Worm (Caenorhabditis elegans) whole organism, late embryonic: ENCODE data around the gene K10B2.4.

Source experiments
- C38D4.7 ChIP-seq: fragments of 200-800 bp; sonication (Bioruptor generic); optimal IDR thresholded peaks from 2 replicates; lab custom pipeline; 2018; ENCODE audit warnings: mild to moderate bottlenecking, missing genetic modification characterization, moderate library complexity, missing compliant biosample characterization
- F13H6.1 ChIP-seq: sonication (generic microtip); optimal IDR thresholded peaks from 2 replicates; lab custom pipeline; 2016; ENCODE audit warnings: missing genetic modification characterization, missing compliant biosample characterization
- K09A11.1 ChIP-seq: sonication (generic microtip); optimal IDR thresholded peaks from 2 replicates; lab custom pipeline; 2017; ENCODE audit warnings: antibody characterized with exemption, mild to moderate bottlenecking, missing genetic modification characterization, missing compliant biosample characterization; ENCODE audit not compliant: insufficient read depth
- T23F11.4 ChIP-seq: fragments of 200-800 bp; sonication (Bioruptor generic); optimal IDR thresholded peaks from 2 replicates; lab custom pipeline; 2018; ENCODE audit warnings: mild to moderate bottlenecking, missing genetic modification characterization, missing compliant biosample characterization
- ahr-1 ChIP-seq: sonication (generic microtip); optimal IDR thresholded peaks from 2 replicates; lab custom pipeline; 2016; ENCODE audit warnings: missing genetic modification characterization, missing compliant biosample characterization
- ceh-14 ChIP-seq: sonication (generic microtip); optimal IDR thresholded peaks from 2 replicates; lab custom pipeline; 2016; ENCODE audit warnings: missing genotype, missing genetic modification characterization, missing compliant biosample characterization
- ceh-18 ChIP-seq: sonication (generic microtip); optimal IDR thresholded peaks from 2 replicates; lab custom pipeline; 2016; ENCODE audit warnings: missing genetic modification characterization, missing compliant biosample characterization
- ceh-30 ChIP-seq: fragments of 150-350 bp; optimal IDR thresholded peaks from 2 replicates; lab custom pipeline; 2014; ENCODE audit warnings: missing biosample characterization, missing genetic modification characterization
- ceh-31 ChIP-seq: sonication (generic microtip); optimal IDR thresholded peaks from 2 replicates; lab custom pipeline; 2016; ENCODE audit warnings: missing genetic modification characterization, missing compliant biosample characterization
- ceh-34 ChIP-seq: sonication (generic microtip); optimal IDR thresholded peaks from 2 replicates; lab custom pipeline; 2016; ENCODE audit warnings: mild to moderate bottlenecking, missing genetic modification characterization, missing compliant biosample characterization
- ceh-48 ChIP-seq: sonication (generic microtip); optimal IDR thresholded peaks from 2 replicates; lab custom pipeline; 2016; ENCODE audit warnings: missing genetic modification characterization, inconsistent platforms, missing compliant biosample characterization
- ceh-6 ChIP-seq: fragments of 200-800 bp; sonication (Bioruptor generic); optimal IDR thresholded peaks from 2 replicates; lab custom pipeline; 2018; ENCODE audit warnings: mild to moderate bottlenecking, missing genetic modification characterization, missing compliant biosample characterization
- ceh-9 ChIP-seq: sonication (generic microtip); optimal IDR thresholded peaks from 2 replicates; lab custom pipeline; 2016; ENCODE audit warnings: mild to moderate bottlenecking, missing genetic modification characterization, inconsistent platforms, missing compliant biosample characterization
- dmd-4 ChIP-seq: sonication (generic microtip); optimal IDR thresholded peaks from 2 replicates; lab custom pipeline; 2016; ENCODE audit warnings: borderline replicate concordance, missing genetic modification characterization, missing compliant biosample characterization
- dve-1 ChIP-seq: sonication (generic microtip); optimal IDR thresholded peaks from 2 replicates; lab custom pipeline; 2017; ENCODE audit warnings: antibody characterized with exemption, mild to moderate bottlenecking, missing genetic modification characterization, missing compliant biosample characterization
- elt-2 ChIP-seq: sonication (generic microtip); optimal IDR thresholded peaks from 2 replicates; lab custom pipeline; 2016; ENCODE audit warnings: missing genetic modification reagents, missing genetic modification characterization, missing compliant biosample characterization
- ets-4 ChIP-seq: sonication (generic microtip); optimal IDR thresholded peaks from 2 replicates; lab custom pipeline; 2016; ENCODE audit warnings: missing genetic modification characterization, missing compliant biosample characterization
- eyg-1 ChIP-seq: sonication (generic microtip); optimal IDR thresholded peaks from 2 replicates; lab custom pipeline; 2016; ENCODE audit warnings: missing genotype, missing genetic modification characterization, missing compliant biosample characterization
- fkh-10 ChIP-seq: fragments of 150-350 bp; optimal IDR thresholded peaks from 2 replicates; lab custom pipeline; 2014; ENCODE audit warnings: missing biosample characterization, missing genetic modification reagents, missing genetic modification characterization
- fkh-6 ChIP-seq: sonication (generic microtip); optimal IDR thresholded peaks from 2 replicates; lab custom pipeline; 2016; ENCODE audit warnings: missing genetic modification characterization, missing compliant biosample characterization
- hlh-13 ChIP-seq: fragments of 200-800 bp; sonication (Bioruptor generic); optimal IDR thresholded peaks from 2 replicates; lab custom pipeline; 2018; ENCODE audit warnings: mild to moderate bottlenecking, missing genetic modification characterization, missing compliant biosample characterization
- hlh-30 ChIP-seq: sonication (generic microtip); optimal IDR thresholded peaks from 2 replicates; lab custom pipeline; 2017; ENCODE audit warnings: antibody characterized with exemption, missing genetic modification characterization, missing compliant biosample characterization; ENCODE audit not compliant: insufficient read depth
- hlh-8 ChIP-seq: sonication (generic microtip); optimal IDR thresholded peaks from 2 replicates; lab custom pipeline; 2016; ENCODE audit warnings: missing genotype, missing genetic modification characterization, missing compliant biosample characterization
- lin-11 ChIP-seq: fragments of 200-800 bp; sonication (Bioruptor generic); optimal IDR thresholded peaks from 2 replicates; lab custom pipeline; 2018; ENCODE audit warnings: mild to moderate bottlenecking, missing genetic modification characterization, missing compliant biosample characterization
- nfya-1 ChIP-seq: sonication (generic microtip); optimal IDR thresholded peaks from 2 replicates; lab custom pipeline; 2017; ENCODE audit warnings: missing genetic modification characterization, mild to moderate bottlenecking, missing compliant biosample characterization, antibody characterized with exemption, moderate library complexity
- odd-2 ChIP-seq: sonication (generic microtip); optimal IDR thresholded peaks from 2 replicates; lab custom pipeline; 2017; ENCODE audit warnings: antibody characterized with exemption, mild to moderate bottlenecking, missing genetic modification characterization, missing compliant biosample characterization
- pat-9 ChIP-seq: fragments of 200-800 bp; sonication (Bioruptor generic); optimal IDR thresholded peaks from 2 replicates; lab custom pipeline; 2018; ENCODE audit warnings: mild to moderate bottlenecking, missing genetic modification characterization, moderate library complexity, missing compliant biosample characterization
- pax-1 ChIP-seq: fragments of 150-350 bp; optimal IDR thresholded peaks from 2 replicates; lab custom pipeline; 2014; ENCODE audit warnings: missing biosample characterization, missing genetic modification characterization
- pha-4 ChIP-seq: fragments of 150-350 bp; optimal IDR thresholded peaks from 2 replicates; lab custom pipeline; 2018; ENCODE audit warnings: missing biosample characterization, missing genetic modification reagents, missing genetic modification characterization
- ref-2 ChIP-seq: sonication (generic microtip); optimal IDR thresholded peaks from 2 replicates; lab custom pipeline; 2016; ENCODE audit warnings: missing genetic modification characterization, missing compliant biosample characterization
- sox-2 ChIP-seq: fragments of 200-800 bp; sonication (Bioruptor generic); IDR thresholded peaks from 2 replicates; pipeline ENCODE4 v1.3.6; 2022; ENCODE audit warnings: missing genetic modification reagents, missing genetic modification characterization, missing compliant biosample characterization
- sox-4 ChIP-seq: sonication (generic microtip); optimal IDR thresholded peaks from 2 replicates; lab custom pipeline; 2017; ENCODE audit warnings: mild to moderate bottlenecking, missing genetic modification characterization, inconsistent platforms, missing compliant biosample characterization
- syd-9 ChIP-seq: sonication (generic microtip); optimal IDR thresholded peaks from 2 replicates; lab custom pipeline; 2016; ENCODE audit warnings: mild to moderate bottlenecking, missing genetic modification characterization, moderate library complexity, missing compliant biosample characterization
- tbx-2 ChIP-seq: sonication (generic microtip); optimal IDR thresholded peaks from 2 replicates; lab custom pipeline; 2016; ENCODE audit warnings: missing genetic modification characterization, missing compliant biosample characterization
- tbx-7 ChIP-seq: sonication (generic microtip); optimal IDR thresholded peaks from 2 replicates; lab custom pipeline; 2016; ENCODE audit warnings: missing genotype, missing genetic modification characterization, missing compliant biosample characterization
- ttx-3 ChIP-seq: sonication (generic microtip); optimal IDR thresholded peaks from 2 replicates; lab custom pipeline; 2016; ENCODE audit warnings: missing genetic modification reagents, missing genetic modification characterization, missing compliant biosample characterization
- unc-3 ChIP-seq, 2 experiments: fragments of 200-800 bp in 1 of 2; sonication (Bioruptor generic) in 1 of 2; sonication (generic microtip) in 1 of 2; conservative IDR thresholded peaks in 1 of 2; optimal IDR thresholded peaks in 1 of 2; 2 replicates each; pipeline versions ENCODE4 v1.3.6 to Lab custom; 2016 to 2022; ENCODE audit warnings: missing compliant biosample characterization in 2 of 2, missing genetic modification characterization in 2 of 2, missing genetic modification reagents in 1 of 2
- unc-55 ChIP-seq: sonication (generic microtip); optimal IDR thresholded peaks from 2 replicates; lab custom pipeline; 2017; ENCODE audit warnings: missing biosample characterization, missing genetic modification reagents, missing genetic modification characterization
- unc-86 ChIP-seq: sonication (generic microtip); optimal IDR thresholded peaks from 2 replicates; lab custom pipeline; 2016; ENCODE audit warnings: missing genetic modification characterization, missing compliant biosample characterization
- zip-5 ChIP-seq: sonication (generic microtip); optimal IDR thresholded peaks from 2 replicates; lab custom pipeline; 2016; ENCODE audit warnings: missing genetic modification characterization, missing compliant biosample characterization

K10B2.4 gene

DNA sequence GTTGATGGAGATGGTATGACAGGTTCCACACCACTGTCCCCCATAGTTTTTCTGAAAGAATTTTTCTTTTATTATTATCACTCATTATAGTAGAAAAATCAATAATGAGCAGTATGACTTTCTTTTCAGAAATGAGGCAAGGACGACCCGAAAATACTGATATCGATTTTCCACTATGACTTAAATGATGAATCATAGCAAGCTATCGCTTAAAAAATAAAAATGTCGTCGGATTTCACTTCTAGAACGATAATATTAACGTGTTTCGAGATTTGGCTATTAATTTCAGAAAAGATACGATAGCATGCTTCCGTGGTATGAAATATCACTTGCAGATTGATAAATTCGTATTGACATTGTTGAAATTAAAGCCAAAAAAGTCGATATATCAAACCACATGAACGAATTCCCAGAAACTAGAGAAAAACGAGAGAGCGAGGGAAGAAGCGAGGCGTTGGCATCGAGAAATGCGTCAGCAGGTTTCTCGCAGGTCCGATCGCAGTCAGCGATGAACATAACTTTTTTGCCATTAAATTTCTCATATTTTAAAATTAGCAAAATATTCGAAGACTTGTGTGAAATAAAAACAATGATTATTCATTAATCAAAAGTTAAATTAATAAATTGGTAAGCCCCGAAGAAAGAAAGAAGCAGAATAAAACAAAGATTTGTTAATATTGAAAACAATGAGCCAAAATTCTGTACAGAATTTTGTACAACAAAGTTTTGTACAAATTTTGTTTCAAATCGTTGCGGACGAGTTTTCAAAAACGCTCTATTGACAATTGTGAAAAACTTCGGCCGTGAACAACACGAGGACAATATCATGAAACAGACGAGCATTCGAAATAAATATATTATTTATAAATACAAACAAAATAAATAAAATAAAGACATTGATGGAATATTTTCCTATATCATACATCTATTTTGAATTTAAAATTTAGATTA lies 5.1 kb downstream of the K10B2.4 start, which contains the start of gene C32D5.11:
C32D5.11 (minus strand) TSS at position 51 of the 951 bp plus-strand sequence.
- TF ChIP-seq hlh-30 (tag; lab: Kevin White, UChicago): peak; percentile 38
- TF ChIP-seq elt-2 (tag; lab: Kevin White, UChicago): peak; percentile 20
- no peak for TF ChIP-seq lin-11
- TF ChIP-seq unc-3 (GFP tag; conservative IDR thresholded peaks at IDR 0.05; lab: Robert Waterston, UW): 0 out of 2 replicates have a peak, but pooled peaks have one; percentile 13
- no peak for TF ChIP-seq unc-3 (tag; optimal IDR thresholded peaks at IDR 0.05; lab: Kevin White, UChicago)
- peak; percentile 47 for TF ChIP-seq nfya-1 (tag; lab: Kevin White, UChicago)
- TF ChIP-seq ceh-18: peak; percentile 42
- no peak for TF ChIP-seq C38D4.7 (GFP tag; lab: Kevin White, UChicago)
- peak; percentile 25 for TF ChIP-seq ceh-31 (tag; lab: Kevin White, UChicago)
- TF ChIP-seq sox-2 (GFP tag; lab: Robert Waterston, UW): no peak
- no peak for TF ChIP-seq pat-9 (tag; lab: Kevin White, UChicago)
- no peak for TF ChIP-seq unc-55 (GFP tag; lab: Kevin White, UChicago)
- no peak for TF ChIP-seq ceh-9
- TF ChIP-seq ceh-48 (tag; lab: Kevin White, UChicago): peak; percentile 23
- TF ChIP-seq ceh-34 (tag; lab: Kevin White, UChicago): peak; percentile 32
- TF ChIP-seq pha-4: no peak
- no peak for TF ChIP-seq dve-1 (tag; lab: Kevin White, UChicago)
- TF ChIP-seq pax-1: peak; percentile 55
- TF ChIP-seq tbx-2 (tag; lab: Kevin White, UChicago): peak; percentile 51
- TF ChIP-seq ref-2 (tag; lab: Kevin White, UChicago): peak; percentile 23
- TF ChIP-seq ceh-14 (tag; lab: Kevin White, UChicago): peak; percentile 36
- TF ChIP-seq unc-86: no peak
- no peak for TF ChIP-seq hlh-8 (tag; lab: Kevin White, UChicago)
- TF ChIP-seq odd-2 (tag; lab: Kevin White, UChicago): no peak
- TF ChIP-seq sox-4 (tag; lab: Kevin White, UChicago): no peak
- TF ChIP-seq fkh-10: no peak
- TF ChIP-seq syd-9 (tag; lab: Kevin White, UChicago): no peak

DNA sequence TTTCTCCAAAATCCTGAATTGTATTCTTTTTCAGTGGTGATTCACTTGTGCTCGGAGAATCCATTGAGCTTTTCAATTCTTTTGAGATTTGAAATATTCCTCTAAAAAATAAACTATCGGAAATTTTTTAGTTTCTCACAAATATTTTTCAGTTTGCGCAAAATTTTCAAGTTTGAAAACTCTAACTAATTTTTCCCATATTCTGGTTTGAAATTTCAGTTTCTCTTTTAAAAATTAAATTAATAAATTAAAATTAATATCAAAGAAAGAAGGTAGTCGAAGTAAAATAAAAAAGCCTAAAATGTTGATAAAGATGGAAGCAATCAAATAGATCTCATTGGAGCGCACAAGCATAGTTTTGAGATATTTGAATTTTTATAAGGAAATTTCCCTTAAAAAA lies 8.9 kb downstream of the K10B2.4 start, which contains the start of gene C32D5.10:
C32D5.10 (minus strand) TSS at position 101 of the 400 bp plus-strand sequence.
- TF ChIP-seq fkh-6 (tag; lab: Kevin White, UChicago) (no peak), unc-55 (GFP tag; lab: Kevin White, UChicago) (no peak), ceh-30 (no peak), ahr-1 (tag; lab: Kevin White, UChicago) (no peak), zip-5 (no peak), dmd-4 (no peak), ttx-3 (no peak), tbx-7 (tag; lab: Kevin White, UChicago) (no peak)

DNA sequence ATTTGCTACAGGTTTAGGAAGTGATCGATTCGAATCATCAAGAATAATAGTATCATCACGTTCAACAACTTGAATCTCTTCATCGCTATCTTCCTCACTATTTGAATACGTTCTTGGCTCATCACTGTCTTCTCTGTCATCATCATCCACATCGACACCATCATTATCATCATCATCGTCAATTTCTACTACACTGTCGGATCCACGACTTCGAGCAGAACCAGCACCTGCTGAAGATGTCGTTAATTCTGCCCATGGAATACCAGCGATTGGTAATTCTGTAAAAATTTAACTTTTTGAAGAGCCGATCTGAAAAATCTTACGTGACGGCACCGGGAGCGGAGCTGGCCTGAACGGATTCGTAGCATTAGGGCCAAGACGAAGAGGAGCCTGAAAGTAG lies 10.8 kb downstream of the K10B2.4 start:
- no peak for TF ChIP-seq ttx-3
- no peak for TF ChIP-seq ets-4 (tag; lab: Kevin White, UChicago)
- TF ChIP-seq hlh-13 (GFP tag; lab: Kevin White, UChicago): no peak
- TF ChIP-seq T23F11.4 (GFP tag; lab: Kevin White, UChicago): no peak
- TF ChIP-seq sox-4 (tag; lab: Kevin White, UChicago): no peak
- TF ChIP-seq ceh-6 (GFP tag; lab: Kevin White, UChicago): no peak
- TF ChIP-seq F13H6.1 (tag; lab: Kevin White, UChicago): no peak
- TF ChIP-seq ceh-9: no peak
- TF ChIP-seq K09A11.1: no peak
- TF ChIP-seq unc-3 (GFP tag; conservative IDR thresholded peaks at IDR 0.05; lab: Robert Waterston, UW): no peak
- no peak for TF ChIP-seq unc-3 (tag; optimal IDR thresholded peaks at IDR 0.05; lab: Kevin White, UChicago)
- no peak for TF ChIP-seq hlh-8 (tag; lab: Kevin White, UChicago)
- TF ChIP-seq eyg-1: no peak
- no peak for TF ChIP-seq sox-2 (GFP tag; lab: Robert Waterston, UW)
- TF ChIP-seq dve-1 (tag; lab: Kevin White, UChicago): no peak
- no peak for TF ChIP-seq fkh-6 (tag; lab: Kevin White, UChicago)
